Worm (Caenorhabditis elegans) whole organism, young adult: ENCODE results near the gene pitr-3.

Source experiments
- D2030.7 ChIP-seq: fragments of 200-800 bp; sonication (Bioruptor generic); IDR thresholded peaks from 2 replicates; pipeline ENCODE4 v1.3.6; 2022; ENCODE audit warnings: missing genetic modification reagents, missing genetic modification characterization, missing compliant biosample characterization
- aptf-3 ChIP-seq: fragments of 200-800 bp; sonication (Bioruptor generic); IDR thresholded peaks from 2 replicates; pipeline ENCODE4 v1.3.6; 2022; ENCODE audit warnings: missing genetic modification characterization, missing compliant biosample characterization
- attf-6 ChIP-seq: fragments of 200-800 bp; sonication (Bioruptor generic); IDR thresholded peaks from 2 replicates; pipeline ENCODE4 v1.3.6; 2022; ENCODE audit warnings: missing genetic modification reagents, missing genetic modification characterization, missing compliant biosample characterization
- hsf-1 ChIP-seq: fragments of 200-800 bp; sonication (Bioruptor generic); IDR thresholded peaks from 2 replicates; pipeline ENCODE4 v1.3.6; 2022; ENCODE audit warnings: missing genetic modification reagents, missing genetic modification characterization, missing compliant biosample characterization
- mcd-1 ChIP-seq: fragments of 200-800 bp; sonication (Bioruptor generic); IDR thresholded peaks from 2 replicates; pipeline ENCODE4 v1.3.6; 2022; ENCODE audit warnings: missing genetic modification reagents, missing genetic modification characterization, missing compliant biosample characterization
- snpc-4 ChIP-seq, 5 experiments: fragments of 150-350 bp in 1 of 5; sonication (generic microtip) in 4 of 5; optimal IDR thresholded peaks; 2 replicates each; lab custom pipeline; 2014 to 2018; ENCODE audit warnings: missing genetic modification characterization in 5 of 5, missing biosample characterization in 3 of 5, antibody characterized with exemption in 2 of 5, mild to moderate bottlenecking in 2 of 5, missing compliant biosample characterization in 2 of 5, missing genotype in 2 of 5, moderate library complexity in 2 of 5, missing genetic modification reagents in 1 of 5
- tbp1 ChIP-seq: fragments of 200-800 bp; sonication (Bioruptor generic); optimal IDR thresholded peaks from 2 replicates; lab custom pipeline; 2018; ENCODE audit warnings: mild to moderate bottlenecking, missing genetic modification characterization, missing compliant biosample characterization

Gene pitr-3

DNA sequence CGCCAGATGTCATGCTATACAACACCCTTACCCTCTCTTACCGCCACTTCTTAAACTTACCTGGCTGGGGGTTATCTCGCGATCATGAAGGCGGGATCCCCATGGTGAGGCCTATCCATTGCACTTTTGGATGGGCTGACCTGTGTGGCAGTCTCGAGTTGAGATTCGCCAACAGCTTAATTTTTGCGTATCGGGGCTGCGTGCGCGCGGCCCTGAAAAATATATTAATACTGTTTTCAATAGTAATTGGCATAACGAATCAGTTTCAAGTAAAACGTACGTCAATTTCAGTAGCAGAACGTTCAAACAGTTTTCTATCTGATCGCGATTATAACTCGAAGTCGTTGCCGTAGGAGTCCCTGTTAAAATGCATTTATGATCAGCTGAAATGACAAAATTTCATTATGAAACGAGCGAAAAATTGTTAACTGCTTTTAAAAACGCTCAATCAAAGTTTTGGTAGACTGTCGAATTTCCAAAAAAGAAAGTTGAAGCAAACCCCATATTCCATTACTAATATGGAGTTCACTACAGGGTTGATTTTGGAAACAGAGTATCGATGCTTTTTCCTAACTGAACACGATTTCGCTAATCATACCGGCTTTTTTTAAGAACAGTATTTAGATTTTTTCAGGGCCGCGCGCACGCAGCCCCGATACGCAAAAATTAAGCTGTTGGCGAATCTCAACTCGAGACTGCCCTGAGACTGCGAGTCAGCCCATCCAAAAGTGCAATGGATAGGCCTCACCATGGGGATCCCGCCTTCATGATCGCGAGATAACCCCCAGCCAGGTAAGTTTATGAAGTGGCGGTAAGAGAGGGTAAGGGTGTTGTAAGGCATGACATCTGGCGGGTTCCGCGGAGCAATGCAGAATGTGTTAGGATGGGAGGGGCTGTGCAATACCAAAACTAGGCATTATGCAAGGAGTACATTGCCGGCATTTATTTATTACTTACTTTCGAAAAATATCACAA, 50.1 kb downstream of the pitr-3 start (continued):
- TF ChIP-seq mcd-1 (peak; percentile 39; the same call in 1 of the 2 replicates), snpc-4 (GFP tag; optimal IDR thresholded peaks at IDR 0.05; lab: Kevin White, UChicago) (peak; percentile 58), snpc-4 (tag; optimal IDR thresholded peaks at IDR 0.05; lab: Kevin White, UChicago) (peak in 3 of 4 experiments; percentile 53 to 79 (median 66)), aptf-3 (GFP tag; lab: Robert Waterston, UW) (peak; percentile 81; the same call in 1 of the 2 replicates), hsf-1 (GFP tag; lab: Robert Waterston, UW) (peak; percentile 58), tbp1 (GFP tag; lab: Kevin White, UChicago) (peak; percentile 49), attf-6 (GFP tag; lab: Robert Waterston, UW) (peak; percentile 77), D2030.7 (GFP tag; lab: Robert Waterston, UW) (peak; percentile 48; the same call in 1 of the 2 replicates)
- TF ChIP-seq, all 124 proteins: peak for 21; not testable (repeated sequence) for 103
